Worm (Caenorhabditis elegans) whole organism, L1 larva: ENCODE measurements around the gene srh-199.

Experiments
- C04F5.9 ChIP-seq: sonication (generic microtip); optimal IDR thresholded peaks from 2 replicates; lab custom pipeline; 2016; ENCODE audit warnings: missing genetic modification characterization, missing compliant biosample characterization
- C16A3.4 ChIP-seq: fragments of 150-350 bp; optimal IDR thresholded peaks from 2 replicates; lab custom pipeline; 2014; ENCODE audit warnings: missing biosample characterization, missing genetic modification characterization
- F16B12.6 ChIP-seq: fragments of 150-350 bp; optimal IDR thresholded peaks from 2 replicates; lab custom pipeline; 2014; ENCODE audit warnings: missing biosample characterization, missing genetic modification characterization
- aha-1 ChIP-seq: fragments of 150-350 bp; optimal IDR thresholded peaks from 2 replicates; lab custom pipeline; 2014; ENCODE audit warnings: missing biosample characterization, missing genetic modification characterization
- alr-1 ChIP-seq: fragments of 200-800 bp; sonication (Bioruptor generic); optimal IDR thresholded peaks from 2 replicates; lab custom pipeline; 2018; ENCODE audit warnings: borderline replicate concordance, mild to moderate bottlenecking, missing genetic modification characterization, missing compliant biosample characterization
- ceh-8 ChIP-seq: fragments of 200-800 bp; sonication (Bioruptor generic); optimal IDR thresholded peaks from 2 replicates; lab custom pipeline; 2018; ENCODE audit warnings: mild to moderate bottlenecking, missing genetic modification characterization, moderate library complexity, missing compliant biosample characterization
- ceh-82 ChIP-seq, 3 experiments: fragments of 150-350 bp in 1 of 3; sonication (generic microtip) in 2 of 3; optimal IDR thresholded peaks; 2 replicates each; lab custom pipeline; 2014 to 2017; ENCODE audit warnings: missing biosample characterization in 3 of 3, missing genetic modification characterization in 3 of 3
- ceh-88 ChIP-seq: fragments of 200-800 bp; sonication (Bioruptor generic); IDR thresholded peaks from 2 replicates; pipeline ENCODE4 v1.3.6; 2022; ENCODE audit warnings: missing genetic modification characterization, missing compliant biosample characterization
- ceh-90 ChIP-seq: sonication (generic microtip); optimal IDR thresholded peaks from 2 replicates; lab custom pipeline; 2016; ENCODE audit warnings: missing genetic modification characterization, missing compliant biosample characterization
- efl-3 ChIP-seq: fragments of 200-800 bp; sonication (Bioruptor generic); optimal IDR thresholded peaks from 2 replicates; lab custom pipeline; 2018; ENCODE audit warnings: mild to moderate bottlenecking, missing genetic modification characterization, missing compliant biosample characterization
- egl-27 ChIP-seq, 2 experiments: fragments of 150-350 bp in 1 of 2; sonication (generic microtip); optimal IDR thresholded peaks; 3 replicates each; lab custom pipeline; 2017 to 2018; ENCODE audit warnings: missing biosample characterization in 2 of 2, missing genetic modification characterization in 2 of 2, missing genetic modification reagents in 2 of 2
- elt-3 ChIP-seq, 6 experiments: fragments of 150-350 bp in 1 of 6; sonication (generic microtip); optimal IDR thresholded peaks; 2 replicates each; lab custom pipeline; 2017 to 2018; ENCODE audit warnings: missing biosample characterization in 6 of 6, missing genetic modification characterization in 6 of 6, inconsistent platforms in 1 of 6
- ets-5 ChIP-seq: fragments of 200-800 bp; sonication (Bioruptor generic); IDR thresholded peaks from 2 replicates; pipeline ENCODE4 v1.3.6; 2022; ENCODE audit warnings: missing genetic modification characterization, missing compliant biosample characterization
- fkh-4 ChIP-seq: sonication (generic microtip); optimal IDR thresholded peaks from 2 replicates; lab custom pipeline; 2016; ENCODE audit warnings: missing compliant biosample characterization, missing genetic modification characterization, borderline replicate concordance
- fkh-8 ChIP-seq: sonication (generic microtip); optimal IDR thresholded peaks from 2 replicates; lab custom pipeline; 2016; ENCODE audit warnings: mild to moderate bottlenecking, missing genetic modification characterization, missing compliant biosample characterization
- grh-1 ChIP-seq: fragments of 200-800 bp; sonication (Bioruptor generic); IDR thresholded peaks from 2 replicates; pipeline ENCODE4 v1.3.6; 2022; ENCODE audit warnings: missing genetic modification reagents, missing genetic modification characterization, missing compliant biosample characterization
- hlh-4 ChIP-seq: sonication (generic microtip); optimal IDR thresholded peaks from 2 replicates; lab custom pipeline; 2016; ENCODE audit warnings: mild to moderate bottlenecking, missing genetic modification characterization, missing compliant biosample characterization
- jun-1 ChIP-seq: fragments of 150-350 bp; optimal IDR thresholded peaks from 2 replicates; lab custom pipeline; 2014; ENCODE audit warnings: missing biosample characterization, missing genetic modification reagents, missing genetic modification characterization
- lin-13 ChIP-seq: fragments of 150-350 bp; optimal IDR thresholded peaks from 2 replicates; lab custom pipeline; 2014; ENCODE audit warnings: missing biosample characterization, missing genetic modification reagents, missing genetic modification characterization
- lin-35 ChIP-seq, 2 experiments: fragments of 150-350 bp; optimal IDR thresholded peaks; 2 replicates each; lab custom pipeline; 2014; ENCODE audit warnings: missing biosample characterization in 2 of 2, missing genetic modification characterization in 2 of 2, missing genetic modification reagents in 2 of 2
- lin-39 ChIP-seq: fragments of 150-350 bp; optimal IDR thresholded peaks from 2 replicates; lab custom pipeline; 2014; ENCODE audit warnings: missing biosample characterization, missing genetic modification reagents, missing genetic modification characterization
- lir-3 ChIP-seq: sonication (generic microtip); optimal IDR thresholded peaks from 2 replicates; lab custom pipeline; 2016; ENCODE audit warnings: mild to moderate bottlenecking, missing genetic modification characterization, moderate library complexity, missing compliant biosample characterization; ENCODE audit not compliant: poor library complexity
- lsy-2 ChIP-seq, 2 experiments: fragments of 150-350 bp; optimal IDR thresholded peaks; 2 replicates each; lab custom pipeline; 2014; ENCODE audit warnings: missing biosample characterization in 2 of 2, missing genetic modification characterization in 2 of 2
- mab-9 ChIP-seq: fragments of 200-800 bp; sonication (Bioruptor generic); IDR thresholded peaks from 2 replicates; pipeline ENCODE4 v1.3.6; 2022; ENCODE audit warnings: missing genetic modification reagents, missing genetic modification characterization, missing compliant biosample characterization
- nhr-11 ChIP-seq: fragments of 150-350 bp; optimal IDR thresholded peaks from 2 replicates; lab custom pipeline; 2014; ENCODE audit warnings: missing biosample characterization, missing genetic modification characterization
- nhr-19 ChIP-seq: fragments of 200-800 bp; sonication (Bioruptor generic); conservative IDR thresholded peaks from 2 replicates; pipeline ENCODE4 v1.3.6; 2022; ENCODE audit warnings: missing genetic modification characterization, missing compliant biosample characterization
- nhr-20 ChIP-seq: sonication (generic microtip); optimal IDR thresholded peaks from 2 replicates; lab custom pipeline; 2016; ENCODE audit warnings: mild to moderate bottlenecking, missing genetic modification characterization, missing compliant biosample characterization
- nhr-237 ChIP-seq: fragments of 150-350 bp; optimal IDR thresholded peaks from 2 replicates; lab custom pipeline; 2014; ENCODE audit warnings: missing biosample characterization, missing genetic modification characterization
- nhr-47 ChIP-seq: sonication (generic microtip); optimal IDR thresholded peaks from 2 replicates; lab custom pipeline; 2016; ENCODE audit warnings: mild to moderate bottlenecking, missing genetic modification characterization, moderate library complexity, missing compliant biosample characterization
- nhr-71 ChIP-seq: sonication (generic microtip); optimal IDR thresholded peaks from 2 replicates; lab custom pipeline; 2016; ENCODE audit warnings: mild to moderate bottlenecking, missing genetic modification characterization, moderate library complexity, missing compliant biosample characterization
- rnt-1 ChIP-seq: sonication (generic microtip); optimal IDR thresholded peaks from 2 replicates; lab custom pipeline; 2016; ENCODE audit warnings: mild to moderate bottlenecking, missing genetic modification characterization, moderate library complexity, missing compliant biosample characterization
- skn-1 ChIP-seq: fragments of 150-350 bp; optimal IDR thresholded peaks from 2 replicates; lab custom pipeline; 2014; ENCODE audit warnings: missing biosample characterization, missing genetic modification characterization
- snpc-4 ChIP-seq: fragments of 150-350 bp; optimal IDR thresholded peaks from 2 replicates; lab custom pipeline; 2014; ENCODE audit warnings: missing biosample characterization, missing genetic modification characterization
- snu-23 ChIP-seq: sonication (generic microtip); optimal IDR thresholded peaks from 2 replicates; lab custom pipeline; 2016; ENCODE audit warnings: missing genetic modification characterization, missing compliant biosample characterization
- sptf-1 ChIP-seq: fragments of 150-350 bp; optimal IDR thresholded peaks from 2 replicates; lab custom pipeline; 2014; ENCODE audit warnings: missing biosample characterization, missing genetic modification characterization
- swsn-7 ChIP-seq: sonication (generic microtip); optimal IDR thresholded peaks from 2 replicates; lab custom pipeline; 2016; ENCODE audit warnings: missing genetic modification characterization, missing compliant biosample characterization
- unc-62 ChIP-seq: fragments of 150-350 bp; optimal IDR thresholded peaks from 2 replicates; lab custom pipeline; 2014; ENCODE audit warnings: missing biosample characterization, missing genetic modification reagents, missing genetic modification characterization
- unc-98 ChIP-seq: fragments of 200-800 bp; sonication (Bioruptor generic); IDR thresholded peaks from 2 replicates; pipeline ENCODE4 v1.3.6; 2022; ENCODE audit warnings: missing genetic modification characterization, missing compliant biosample characterization
- xbp-1 ChIP-seq: sonication (generic microtip); optimal IDR thresholded peaks from 2 replicates; lab custom pipeline; 2016; ENCODE audit warnings: missing genetic modification characterization, missing compliant biosample characterization
- zag-1 ChIP-seq: fragments of 150-350 bp; optimal IDR thresholded peaks from 2 replicates; lab custom pipeline; 2014; ENCODE audit warnings: missing biosample characterization, missing genetic modification characterization
- ztf-11 ChIP-seq, 2 experiments: sonication (generic microtip); optimal IDR thresholded peaks; 2 replicates each; lab custom pipeline; 2016 to 2017; ENCODE audit warnings: missing genetic modification characterization in 2 of 2, missing biosample characterization in 1 of 2, missing compliant biosample characterization in 1 of 2
- ztf-4 ChIP-seq: fragments of 150-350 bp; optimal IDR thresholded peaks from 2 replicates; lab custom pipeline; 2014; ENCODE audit warnings: missing biosample characterization, missing genetic modification characterization

srh-199 gene

ce11 chrV:1718232-1718631, 33.1 kb downstream of the srh-199 start:
- TF ChIP-seq nhr-11 (tag; lab: Kevin White, UChicago) (peak; percentile 13), nhr-71 (peak; percentile 52), nhr-47 (tag; lab: Kevin White, UChicago) (no peak), rnt-1 (tag; lab: Kevin White, UChicago) (no peak), efl-3 (GFP tag; lab: Kevin White, UChicago) (no peak), fkh-8 (tag; lab: Kevin White, UChicago) (peak; percentile 60), ceh-8 (GFP tag; lab: Kevin White, UChicago) (peak; percentile 68), snpc-4 (tag; lab: Kevin White, UChicago) (no peak)
- TF ChIP-seq, all 84 proteins: peak for 4

ce11 chrV:1716892-1717291, 34.5 kb downstream of the srh-199 start, which contains the start of gene srw-103:
Gene srw-103 (plus strand): TSS chrV:1717192.
- TF ChIP-seq fkh-8 (tag; lab: Kevin White, UChicago) (peak; percentile 7), lin-39 (no peak)
- TF ChIP-seq, all 84 proteins: peak for 1

ce11 chrV:1713761-1714160, 37.6 kb downstream of the srh-199 start:
- TF ChIP-seq unc-98 (GFP tag; lab: Robert Waterston, UW), result peak; percentile 44; the same call in 1 of the 2 replicates
- TF ChIP-seq ceh-88 (GFP tag; lab: Robert Waterston, UW), result peak; percentile 20; the same call in 1 of the 2 replicates
- TF ChIP-seq ets-5 (GFP tag; lab: Robert Waterston, UW), result 0 out of 2 replicates have a peak, but pooled peaks have one; percentile 17
- peak; percentile 58; the same call in 1 of the 2 replicates for TF ChIP-seq mab-9 (GFP tag; lab: Robert Waterston, UW)
- TF ChIP-seq grh-1 (GFP tag; lab: Robert Waterston, UW), result 0 out of 2 replicates have a peak, but pooled peaks have one; percentile 18

- TF ChIP-seq xbp-1, result no peak
- no peak for TF ChIP-seq ztf-11 (tag; optimal IDR thresholded peaks at IDR 0.05; lab: Kevin White, UChicago)
- no peak for TF ChIP-seq zag-1
- no peak for TF ChIP-seq hlh-4 (tag; lab: Kevin White, UChicago)
- TF ChIP-seq jun-1 (tag; lab: Kevin White, UChicago), result no peak
- TF ChIP-seq ceh-90 (tag; lab: Kevin White, UChicago), result no peak
- TF ChIP-seq nhr-47 (tag; lab: Kevin White, UChicago), result no peak
- no peak for TF ChIP-seq snu-23 (GFP tag; lab: Kevin White, UChicago)
- no peak for TF ChIP-seq unc-62 (GFP tag; lab: Kevin White, UChicago)
- TF ChIP-seq elt-3 (tag; optimal IDR thresholded peaks at IDR 0.05; lab: Kevin White, UChicago), result no peak
- no peak for TF ChIP-seq C16A3.4 (tag; lab: Kevin White, UChicago)
- no peak for TF ChIP-seq lin-13
- TF ChIP-seq nhr-237 (tag; lab: Kevin White, UChicago), result no peak
- TF ChIP-seq alr-1, result no peak
Observed at ce11 chrV:1710909-1711308, 40.4 kb downstream of the srh-199 start, which contains the start of gene srw-100. Gene srw-100 (plus strand): TSS chrV:1711209.

- TF ChIP-seq egl-27 (tag; optimal IDR thresholded peaks at IDR 0.05; lab: Kevin White, UChicago) (no peak), lin-35 (GFP tag; optimal IDR thresholded peaks at IDR 0.05; lab: Kevin White, UChicago) (no peak), aha-1 (tag; lab: Kevin White, UChicago) (no peak), lsy-2 (tag; optimal IDR thresholded peaks at IDR 0.05; lab: Kevin White, UChicago) (no peak), fkh-4 (no peak), ceh-82 (tag; optimal IDR thresholded peaks at IDR 0.05; lab: Kevin White, UChicago) (no peak), lir-3 (no peak), nhr-71 (no peak), C04F5.9 (tag; lab: Kevin White, UChicago) (no peak), nhr-19 (GFP tag; lab: Robert Waterston, UW) (no peak), nhr-11 (tag; lab: Kevin White, UChicago) (no peak), ceh-8 (GFP tag; lab: Kevin White, UChicago) (no peak), rnt-1 (tag; lab: Kevin White, UChicago) (no peak), F16B12.6 (no peak), ztf-4 (tag; lab: Kevin White, UChicago) (no peak), nhr-20 (tag; lab: Kevin White, UChicago) (no peak), ets-5 (GFP tag; lab: Robert Waterston, UW) (no peak), skn-1 (tag; lab: Kevin White, UChicago) (no peak), swsn-7 (tag; lab: Kevin White, UChicago) (no peak), sptf-1 (no peak)
Observed at ce11 chrV:1708441-1708840, 42.9 kb downstream of the srh-199 start, which contains the start of gene srw-99. Gene srw-99 (plus strand): TSS chrV:1708741.
